Worm (Caenorhabditis elegans) whole organism, mixed stage, embryonic: ENCODE data around the gene Y39G8B.7.

Experiments
- ces-1 ChIP-seq: fragments of 150-350 bp; optimal IDR thresholded peaks from 2 replicates; lab custom pipeline; 2014; ENCODE audit warnings: missing biosample characterization, missing genetic modification reagents, missing genetic modification characterization
- flh-1 ChIP-seq: fragments of 200-800 bp; sonication (Bioruptor generic); optimal IDR thresholded peaks from 2 replicates; lab custom pipeline; 2018; ENCODE audit warnings: mild to moderate bottlenecking, missing genetic modification characterization, moderate library complexity, missing compliant biosample characterization
- hlh-1 ChIP-seq: fragments of 150-350 bp; optimal IDR thresholded peaks from 2 replicates; lab custom pipeline; 2014; ENCODE audit warnings: missing biosample characterization, missing genetic modification reagents, missing genetic modification characterization
- nhr-12 ChIP-seq: fragments of 150-350 bp; optimal IDR thresholded peaks from 2 replicates; lab custom pipeline; 2014; ENCODE audit warnings: missing biosample characterization, missing genetic modification characterization
- nhr-2 ChIP-seq: fragments of 150-350 bp; optimal IDR thresholded peaks from 2 replicates; lab custom pipeline; 2014; ENCODE audit warnings: missing biosample characterization, missing genetic modification characterization
- pha-4 ChIP-seq: fragments of 150-350 bp; optimal IDR thresholded peaks from 2 replicates; lab custom pipeline; 2018; ENCODE audit warnings: missing biosample characterization, missing genetic modification reagents, missing genetic modification characterization
- snpc-4 ChIP-seq: fragments of 150-350 bp; optimal IDR thresholded peaks from 2 replicates; lab custom pipeline; 2014; ENCODE audit warnings: missing biosample characterization, missing genetic modification characterization

DNA sequence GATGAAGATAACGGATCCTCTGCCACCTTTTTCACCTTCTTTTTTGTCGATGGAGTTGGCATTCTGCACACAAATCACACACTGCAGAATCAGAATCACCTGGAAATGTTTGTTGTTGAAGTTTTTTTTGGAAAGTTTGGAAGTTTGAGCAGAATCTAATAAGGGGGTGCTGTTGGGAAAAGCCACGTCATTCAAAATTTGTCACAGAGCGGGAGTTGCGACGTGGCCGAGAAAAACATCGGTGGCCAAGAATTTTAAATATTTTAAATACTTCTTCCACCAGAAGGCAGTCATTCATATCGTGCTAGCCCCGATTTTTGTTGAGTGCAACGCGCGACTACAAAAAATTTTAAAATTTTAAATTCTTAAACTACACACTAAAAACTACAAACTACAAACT, 32.5 kb downstream of the Y39G8B.7 start, which contains the start of gene rpi-1:
- TF ChIP-seq snpc-4 (tag; lab: Kevin White, UChicago) = no peak
- TF ChIP-seq nhr-2 (tag; lab: Kevin White, UChicago) = no peak
- no peak for TF ChIP-seq pha-4 (tag; lab: Kevin White, UChicago)
- no peak for TF ChIP-seq flh-1 (GFP tag; lab: Kevin White, UChicago)
- TF ChIP-seq hlh-1 (tag; lab: Kevin White, UChicago) = no peak
- no peak for TF ChIP-seq ces-1
- TF ChIP-seq nhr-12 = no peak
